Worm (Caenorhabditis elegans) whole organism, L1 larva: ENCODE measurements around the gene T04C9.3.
A peak's percentile ranks its signal among the peaks of the same experiment; 100 is the strongest.

Experiments used
- C16A3.4 ChIP-seq: fragments of 150-350 bp; optimal IDR thresholded peaks from 2 replicates; lab custom pipeline; 2014; ENCODE audit warnings: missing biosample characterization, missing genetic modification characterization
- F16B12.6 ChIP-seq: fragments of 150-350 bp; optimal IDR thresholded peaks from 2 replicates; lab custom pipeline; 2014; ENCODE audit warnings: missing biosample characterization, missing genetic modification characterization
- alr-1 ChIP-seq: fragments of 200-800 bp; sonication (Bioruptor generic); optimal IDR thresholded peaks from 2 replicates; lab custom pipeline; 2018; ENCODE audit warnings: borderline replicate concordance, mild to moderate bottlenecking, missing genetic modification characterization, missing compliant biosample characterization
- blmp-1 ChIP-seq: fragments of 150-350 bp; optimal IDR thresholded peaks from 2 replicates; lab custom pipeline; 2014; ENCODE audit warnings: missing biosample characterization, missing genetic modification characterization
- ceh-63 ChIP-seq: fragments of 200-800 bp; sonication (Bioruptor generic); optimal IDR thresholded peaks from 2 replicates; lab custom pipeline; 2018; ENCODE audit warnings: mild to moderate bottlenecking, missing genetic modification characterization, missing compliant biosample characterization
- ceh-82 ChIP-seq, 3 experiments: fragments of 150-350 bp in 1 of 3; sonication (generic microtip) in 2 of 3; optimal IDR thresholded peaks; 2 replicates each; lab custom pipeline; 2014 to 2017; ENCODE audit warnings: missing biosample characterization in 3 of 3, missing genetic modification characterization in 3 of 3
- ceh-88 ChIP-seq: fragments of 200-800 bp; sonication (Bioruptor generic); IDR thresholded peaks from 2 replicates; pipeline ENCODE4 v1.3.6; 2022; ENCODE audit warnings: missing genetic modification characterization, missing compliant biosample characterization
- dsc-1 ChIP-seq: sonication (generic microtip); optimal IDR thresholded peaks from 2 replicates; lab custom pipeline; 2016; ENCODE audit warnings: mild to moderate bottlenecking, missing genetic modification characterization, missing compliant biosample characterization
- efl-1 ChIP-seq, 4 experiments: fragments of 150-350 bp; optimal IDR thresholded peaks in 3 of 4; peaks in 1 of 4; 1 replicate in 1 of 4; 2 replicates in 3 of 4; lab custom pipeline; 2014; ENCODE audit warnings: missing biosample characterization in 2 of 4, missing genetic modification characterization in 2 of 4, missing genetic modification reagents in 2 of 4
- egl-13 ChIP-seq: sonication (generic microtip); optimal IDR thresholded peaks from 2 replicates; lab custom pipeline; 2016; ENCODE audit warnings: missing genotype, missing genetic modification reagents, missing genetic modification characterization, missing compliant biosample characterization
- egl-27 ChIP-seq, 2 experiments: fragments of 150-350 bp in 1 of 2; sonication (generic microtip); optimal IDR thresholded peaks; 3 replicates each; lab custom pipeline; 2017 to 2018; ENCODE audit warnings: missing biosample characterization in 2 of 2, missing genetic modification characterization in 2 of 2, missing genetic modification reagents in 2 of 2
- elt-2 ChIP-seq: sonication (generic microtip); optimal IDR thresholded peaks from 2 replicates; lab custom pipeline; 2016; ENCODE audit warnings: missing genetic modification characterization, mild to moderate bottlenecking, inconsistent platforms, missing compliant biosample characterization, missing genetic modification reagents
- elt-3 ChIP-seq, 6 experiments: fragments of 150-350 bp in 1 of 6; sonication (generic microtip); optimal IDR thresholded peaks; 2 replicates each; lab custom pipeline; 2017 to 2018; ENCODE audit warnings: missing biosample characterization in 6 of 6, missing genetic modification characterization in 6 of 6, inconsistent platforms in 1 of 6
- fkh-4 ChIP-seq: sonication (generic microtip); optimal IDR thresholded peaks from 2 replicates; lab custom pipeline; 2016; ENCODE audit warnings: missing compliant biosample characterization, missing genetic modification characterization, borderline replicate concordance
- fkh-8 ChIP-seq: sonication (generic microtip); optimal IDR thresholded peaks from 2 replicates; lab custom pipeline; 2016; ENCODE audit warnings: mild to moderate bottlenecking, missing genetic modification characterization, missing compliant biosample characterization
- hlh-17 ChIP-seq: fragments of 200-800 bp; sonication (Bioruptor generic); optimal IDR thresholded peaks from 2 replicates; lab custom pipeline; 2018; ENCODE audit warnings: missing genetic modification characterization, mild to moderate bottlenecking, missing compliant biosample characterization, moderate library complexity, borderline replicate concordance
- hpl-2 ChIP-seq: fragments of 150-350 bp; optimal IDR thresholded peaks from 2 replicates; lab custom pipeline; 2014; ENCODE audit warnings: missing biosample characterization, missing genetic modification reagents, missing genetic modification characterization
- lin-35 ChIP-seq, 2 experiments: fragments of 150-350 bp; optimal IDR thresholded peaks; 2 replicates each; lab custom pipeline; 2014; ENCODE audit warnings: missing biosample characterization in 2 of 2, missing genetic modification characterization in 2 of 2, missing genetic modification reagents in 2 of 2
- mep-1 ChIP-seq: fragments of 150-350 bp; optimal IDR thresholded peaks from 2 replicates; lab custom pipeline; 2014; ENCODE audit warnings: missing biosample characterization, missing genetic modification characterization
- nhr-12 ChIP-seq: sonication (generic microtip); optimal IDR thresholded peaks from 2 replicates; lab custom pipeline; 2017; ENCODE audit warnings: missing biosample characterization, missing genetic modification characterization
- nhr-19 ChIP-seq: fragments of 200-800 bp; sonication (Bioruptor generic); conservative IDR thresholded peaks from 2 replicates; pipeline ENCODE4 v1.3.6; 2022; ENCODE audit warnings: missing genetic modification characterization, missing compliant biosample characterization
- nhr-47 ChIP-seq: sonication (generic microtip); optimal IDR thresholded peaks from 2 replicates; lab custom pipeline; 2016; ENCODE audit warnings: mild to moderate bottlenecking, missing genetic modification characterization, moderate library complexity, missing compliant biosample characterization
- nhr-71 ChIP-seq: sonication (generic microtip); optimal IDR thresholded peaks from 2 replicates; lab custom pipeline; 2016; ENCODE audit warnings: mild to moderate bottlenecking, missing genetic modification characterization, moderate library complexity, missing compliant biosample characterization
- nhr-85 ChIP-seq: sonication (generic microtip); peaks from one replicate; lab custom pipeline; 2016; ENCODE audit warnings: missing genetic modification characterization, inconsistent platforms, missing compliant biosample characterization
- pag-3 ChIP-seq: sonication (generic microtip); optimal IDR thresholded peaks from 2 replicates; lab custom pipeline; 2017; ENCODE audit warnings: missing genetic modification characterization, mild to moderate bottlenecking, missing compliant biosample characterization, antibody characterized with exemption, borderline replicate concordance; ENCODE audit not compliant: insufficient read depth
- pax-3 ChIP-seq: fragments of 200-800 bp; sonication (Bioruptor generic); optimal IDR thresholded peaks from 2 replicates; lab custom pipeline; 2018; ENCODE audit warnings: mild to moderate bottlenecking, missing genetic modification characterization, moderate library complexity, missing compliant biosample characterization
- pqm-1 ChIP-seq: sonication (generic microtip); optimal IDR thresholded peaks from 3 replicates; lab custom pipeline; 2017; ENCODE audit warnings: missing biosample characterization, missing genetic modification characterization
- rnt-1 ChIP-seq: sonication (generic microtip); optimal IDR thresholded peaks from 2 replicates; lab custom pipeline; 2016; ENCODE audit warnings: mild to moderate bottlenecking, missing genetic modification characterization, moderate library complexity, missing compliant biosample characterization
- skn-1 ChIP-seq: fragments of 150-350 bp; optimal IDR thresholded peaks from 2 replicates; lab custom pipeline; 2014; ENCODE audit warnings: missing biosample characterization, missing genetic modification characterization
- snu-23 ChIP-seq: sonication (generic microtip); optimal IDR thresholded peaks from 2 replicates; lab custom pipeline; 2016; ENCODE audit warnings: missing genetic modification characterization, missing compliant biosample characterization
- sptf-1 ChIP-seq: fragments of 150-350 bp; optimal IDR thresholded peaks from 2 replicates; lab custom pipeline; 2014; ENCODE audit warnings: missing biosample characterization, missing genetic modification characterization
- sup-37 ChIP-seq: fragments of 200-800 bp; sonication (Bioruptor generic); optimal IDR thresholded peaks from 2 replicates; lab custom pipeline; 2018; ENCODE audit warnings: mild to moderate bottlenecking, missing genetic modification characterization, missing compliant biosample characterization
- tbx-2 ChIP-seq: sonication (generic microtip); optimal IDR thresholded peaks from 2 replicates; lab custom pipeline; 2016; ENCODE audit warnings: missing genetic modification characterization, missing compliant biosample characterization
- xbp-1 ChIP-seq: sonication (generic microtip); optimal IDR thresholded peaks from 2 replicates; lab custom pipeline; 2016; ENCODE audit warnings: missing genetic modification characterization, missing compliant biosample characterization
- zip-4 ChIP-seq: fragments of 200-800 bp; sonication (Bioruptor generic); optimal IDR thresholded peaks from 2 replicates; lab custom pipeline; 2018; ENCODE audit warnings: mild to moderate bottlenecking, missing genetic modification characterization, moderate library complexity, missing compliant biosample characterization
- ztf-11 ChIP-seq, 2 experiments: sonication (generic microtip); optimal IDR thresholded peaks; 2 replicates each; lab custom pipeline; 2016 to 2017; ENCODE audit warnings: missing genetic modification characterization in 2 of 2, missing biosample characterization in 1 of 2, missing compliant biosample characterization in 1 of 2
- ztf-4 ChIP-seq: fragments of 150-350 bp; optimal IDR thresholded peaks from 2 replicates; lab custom pipeline; 2014; ENCODE audit warnings: missing biosample characterization, missing genetic modification characterization

T04C9.3 gene

DNA sequence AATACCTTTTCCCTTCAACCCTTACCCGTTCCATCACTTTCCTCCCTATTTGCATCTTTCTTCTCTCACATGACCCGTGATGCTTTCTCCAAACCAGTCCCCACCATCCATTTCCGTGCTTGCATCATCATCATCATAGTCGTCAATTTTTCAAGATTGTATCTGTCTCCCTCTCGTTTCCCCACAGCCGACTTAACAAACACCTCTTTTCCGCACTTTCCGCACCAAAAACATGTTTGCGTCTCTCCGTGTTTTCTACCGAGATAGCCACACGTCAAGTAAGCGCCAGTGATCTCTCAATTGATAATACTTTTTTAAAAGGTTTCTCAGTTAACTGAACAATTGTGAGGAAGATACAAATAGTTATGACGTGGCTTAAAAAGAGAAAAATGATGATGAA is 47.4 kb upstream of the T04C9.3 start (continued):
- TF ChIP-seq fkh-4: no peak
- peak; percentile 47 for TF ChIP-seq xbp-1
- TF ChIP-seq ceh-63 (GFP tag; lab: Kevin White, UChicago): no peak
- TF ChIP-seq egl-27 (tag; optimal IDR thresholded peaks at IDR 0.05; lab: Kevin White, UChicago): no peak
- TF ChIP-seq mep-1 (tag; lab: Kevin White, UChicago): peak; percentile 78
- no peak for TF ChIP-seq sptf-1 (tag; lab: Kevin White, UChicago)
- peak; percentile 45 for TF ChIP-seq C16A3.4 (tag; lab: Kevin White, UChicago)
- no peak for TF ChIP-seq egl-13
- peak; percentile 99 for TF ChIP-seq blmp-1 (tag; lab: Kevin White, UChicago)
- no peak for TF ChIP-seq hlh-17
- TF ChIP-seq efl-1 (optimal IDR thresholded peaks at IDR 0.05; lab: Kevin White, UChicago): peak in 1 of 2 experiments; percentile 34
- TF ChIP-seq efl-1 (GFP tag; optimal IDR thresholded peaks at IDR 0.05 in 1 of 2; lab: Kevin White, UChicago): peak; percentile 18 to 62
- no peak for TF ChIP-seq pag-3 (tag; lab: Kevin White, UChicago)
- TF ChIP-seq fkh-8 (tag; lab: Kevin White, UChicago): peak; percentile 3
- TF ChIP-seq F16B12.6 (tag; lab: Kevin White, UChicago): no peak
- TF ChIP-seq lin-35 (GFP tag; optimal IDR thresholded peaks at IDR 0.05; lab: Kevin White, UChicago): peak in 1 of 2 experiments; percentile 61
- TF ChIP-seq pax-3: no peak
- peak in 2 of 6 experiments; percentile 26 to 87 for TF ChIP-seq elt-3 (tag; optimal IDR thresholded peaks at IDR 0.05; lab: Kevin White, UChicago)
- peak; percentile 56 for TF ChIP-seq tbx-2 (tag; lab: Kevin White, UChicago)
- no peak for TF ChIP-seq alr-1 (tag; lab: Kevin White, UChicago)
- peak; percentile 52 for TF ChIP-seq nhr-19
- TF ChIP-seq dsc-1: peak; percentile 42
- TF ChIP-seq, all 84 proteins: peak for 33

DNA sequence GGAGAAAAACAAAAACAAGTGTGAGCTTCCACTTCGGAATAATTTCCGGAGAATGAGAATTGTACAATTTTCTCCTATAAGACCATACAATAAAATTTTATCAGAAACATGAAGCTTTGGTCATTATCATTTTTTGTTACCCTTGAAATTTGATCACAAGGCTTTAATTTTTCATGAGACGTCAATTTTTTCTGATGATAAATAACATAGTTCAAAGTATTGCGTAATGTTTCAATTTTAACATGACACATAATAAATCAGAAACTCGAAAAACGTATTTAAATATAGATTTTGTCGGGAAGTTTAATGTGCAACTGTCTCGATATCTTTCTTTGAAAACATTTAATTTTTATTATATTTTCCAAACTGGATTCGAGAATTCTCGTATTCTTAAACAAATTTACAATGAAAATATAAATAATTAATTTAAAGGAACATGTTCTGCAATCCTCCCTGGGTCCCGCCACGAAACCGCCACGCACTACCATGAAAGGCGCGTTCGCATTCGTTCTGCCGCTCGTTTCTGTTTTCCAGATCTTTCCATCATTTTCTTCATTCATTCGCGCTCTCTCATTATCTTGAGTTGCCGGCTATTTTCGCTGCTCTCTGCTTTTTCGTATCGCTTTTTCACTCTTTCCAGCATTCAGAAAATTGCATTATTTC is 46.5 kb upstream of the T04C9.3 start:
- TF ChIP-seq nhr-85 (tag; lab: Kevin White, UChicago) (peak; percentile 67), skn-1 (tag; lab: Kevin White, UChicago) (peak; percentile 19), pag-3 (tag; lab: Kevin White, UChicago) (no peak)

DNA sequence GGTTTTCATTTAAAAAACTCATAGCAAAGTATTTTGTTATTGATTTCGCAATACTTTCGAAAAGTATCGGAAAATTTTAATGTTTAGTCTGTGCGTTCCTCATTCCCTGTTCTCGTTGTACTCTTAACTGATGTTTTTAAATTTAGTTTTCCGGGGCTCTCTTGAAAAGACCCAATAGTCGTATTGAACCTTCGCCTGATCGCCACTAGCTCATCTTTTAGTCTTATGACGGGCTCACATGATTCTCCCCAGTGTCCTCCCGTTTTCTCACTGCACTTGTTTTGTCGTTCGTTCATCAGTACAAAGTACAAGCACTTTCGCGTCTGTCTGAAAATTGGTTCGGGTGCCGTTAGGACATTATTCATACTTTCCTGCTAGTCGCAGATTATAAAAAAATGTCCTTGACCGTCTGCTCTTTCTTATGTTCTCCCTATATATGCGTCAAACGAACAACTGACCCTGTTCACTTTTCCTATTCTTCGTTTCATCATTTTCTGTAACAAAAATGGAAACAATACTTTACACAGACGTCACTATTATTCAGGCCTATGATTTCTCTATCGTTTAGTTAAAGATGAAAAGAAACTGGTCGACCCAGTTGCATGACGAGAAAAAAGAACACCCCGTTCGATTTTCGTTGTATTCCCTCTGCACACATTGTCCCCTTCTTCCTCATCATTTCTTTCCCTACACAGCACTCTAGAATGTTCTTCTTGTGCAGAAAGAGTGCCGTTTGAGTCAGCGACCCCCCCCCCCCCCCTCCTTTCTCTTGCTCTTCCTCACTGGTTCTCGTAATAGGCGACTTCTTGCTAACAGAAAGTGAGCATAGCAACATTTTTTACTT is 45.8 kb upstream of the T04C9.3 start, which contains the start of gene ubq-1:
Gene ubq-1, plus strand, starts transcription at position 802 of the 844 bp plus-strand sequence.
- TF ChIP-seq elt-3 (tag; optimal IDR thresholded peaks at IDR 0.05; lab: Kevin White, UChicago): no peak
- TF ChIP-seq nhr-71 (tag; lab: Kevin White, UChicago): peak; percentile 48
- TF ChIP-seq ztf-4 (tag; lab: Kevin White, UChicago): peak; percentile 42
- TF ChIP-seq dsc-1: peak; percentile 14
- TF ChIP-seq ztf-11 (tag; optimal IDR thresholded peaks at IDR 0.05; lab: Kevin White, UChicago): no peak
- TF ChIP-seq snu-23: peak; percentile 1
- TF ChIP-seq elt-2 (tag; lab: Kevin White, UChicago): peak; percentile 19
- 0 out of 2 replicates have a peak, but pooled peaks have one; percentile 20 for TF ChIP-seq nhr-19
- TF ChIP-seq mep-1 (tag; lab: Kevin White, UChicago): peak; percentile 34
- TF ChIP-seq hpl-2 (GFP tag; lab: Kevin White, UChicago): no peak
- no peak for TF ChIP-seq ceh-88 (GFP tag; lab: Robert Waterston, UW)
- TF ChIP-seq rnt-1 (tag; lab: Kevin White, UChicago): peak; percentile 18
- no peak for TF ChIP-seq pqm-1
- no peak for TF ChIP-seq nhr-47 (tag; lab: Kevin White, UChicago)
- TF ChIP-seq nhr-12 (tag; lab: Kevin White, UChicago): no peak
- no peak for TF ChIP-seq sup-37 (GFP tag; lab: Kevin White, UChicago)
- TF ChIP-seq efl-1 (optimal IDR thresholded peaks at IDR 0.05; lab: Kevin White, UChicago): no peak
- peak in 1 of 2 experiments; percentile 65 for TF ChIP-seq efl-1 (GFP tag; optimal IDR thresholded peaks at IDR 0.05 in 1 of 2; lab: Kevin White, UChicago)
- no peak for TF ChIP-seq ceh-82 (tag; optimal IDR thresholded peaks at IDR 0.05; lab: Kevin White, UChicago)
- TF ChIP-seq lin-35 (GFP tag; optimal IDR thresholded peaks at IDR 0.05; lab: Kevin White, UChicago): peak in 1 of 2 experiments; percentile 15
- TF ChIP-seq zip-4: peak; percentile 55
- TF ChIP-seq, all 84 proteins: peak for 11
